Fruit fly (Drosophila melanogaster): ENCODE measurements around the gene CG17292.

Gene CG17292

DNA sequence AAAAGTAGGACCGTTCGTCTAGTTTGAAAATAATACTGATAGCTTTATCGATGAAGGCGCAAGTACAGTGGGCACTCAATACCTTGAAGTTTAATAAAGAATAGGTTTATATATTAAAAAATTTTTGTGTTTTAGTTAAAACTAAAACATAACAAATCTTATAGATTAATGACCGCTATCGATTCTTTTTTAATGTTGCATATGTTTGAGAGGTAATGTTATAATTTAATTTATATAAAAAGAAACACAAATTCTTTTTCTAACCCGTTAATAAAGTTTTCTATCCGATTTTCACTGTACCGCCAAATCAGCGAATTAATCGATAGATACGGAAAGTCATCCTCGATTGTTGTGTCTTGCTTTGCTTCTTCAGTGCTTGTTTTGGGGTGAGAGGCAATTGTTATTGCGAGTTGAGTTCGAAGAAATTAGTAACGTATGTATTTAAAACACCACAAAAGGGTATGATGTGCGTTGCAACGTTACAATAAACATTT is 13.9 kb downstream of the CG17292 start, which contains the start of the genes Dad1 and CG13384 (continued):
- TF ChIP-seq cwo (GFP tag; optimal IDR thresholded peaks at IDR 0.05) (peak; percentile 90), CG9727 (GFP tag; optimal IDR thresholded peaks at IDR 0.05) (peak; percentile 93), ewg (GFP tag; optimal IDR thresholded peaks at IDR 0.05) (peak; percentile 70), Ptx1 (GFP tag; IDR thresholded peaks at IDR 0.05) (peak; percentile 97), org-1 (GFP tag; optimal IDR thresholded peaks at IDR 0.05) (peak; percentile 75), yki (optimal IDR thresholded peaks at IDR 0.05) (no peak), onecut (GFP tag; IDR thresholded peaks at IDR 0.05) (peak; percentile 71), CTCF (GFP tag; optimal IDR thresholded peaks at IDR 0.05) (no peak), CG34224 (GFP tag; IDR thresholded peaks at IDR 0.05; ENCODE audit: partially characterized antibody) (peak; percentile 35; the same call in 2 of the 3 replicates), Ada2b (GFP tag; IDR thresholded peaks at IDR 0.05) (peak; percentile 83), Tbp (GFP tag; optimal IDR thresholded peaks at IDR 0.05) (no peak), CG3281 (GFP tag; optimal IDR thresholded peaks at IDR 0.05) (peak; percentile 95), zfh2 (GFP tag; optimal IDR thresholded peaks at IDR 0.05) (peak; percentile 63), Rx (GFP tag; IDR thresholded peaks at IDR 0.05) (peak; percentile 58), CG12219 (GFP tag; optimal IDR thresholded peaks at IDR 0.05) (peak; percentile 57), CG14710 (tag; optimal IDR thresholded peaks at IDR 0.05) (peak; percentile 96), NC2α (GFP tag; optimal IDR thresholded peaks at IDR 0.05) (peak; percentile 5), CG10274 (GFP tag; optimal IDR thresholded peaks at IDR 0.05) (peak; percentile 50), fd3F (GFP tag; optimal IDR thresholded peaks at IDR 0.05) (peak; percentile 92), CG14441 (GFP tag; IDR thresholded peaks at IDR 0.05) (peak; percentile 87), hbn (GFP tag; IDR thresholded peaks at IDR 0.05; ENCODE audit: partially characterized antibody) (no peak; the same call in 1 of the 2 replicates), Jarid2 (GFP tag; optimal IDR thresholded peaks at IDR 0.05) (peak; percentile 69), CG3163 (GFP tag; optimal IDR thresholded peaks at IDR 0.05) (no peak), pzg (GFP tag; optimal IDR thresholded peaks at IDR 0.05) (peak; percentile 34), inv (GFP tag; IDR thresholded peaks at IDR 0.05; ENCODE audit: partially characterized antibody) (peak; percentile 47; the same call in 1 of the 2 replicates), cg (GFP tag; optimal IDR thresholded peaks at IDR 0.05) (no peak), chif (GFP tag; optimal IDR thresholded peaks at IDR 0.05) (peak; percentile 46 to 74), CG2712 (tag; optimal IDR thresholded peaks at IDR 0.05) (peak; percentile 97), Oli (tag; optimal IDR thresholded peaks at IDR 0.05) (peak; percentile 91), vfl (GFP tag; optimal IDR thresholded peaks at IDR 0.05) (peak; percentile 61), her (GFP tag; optimal IDR thresholded peaks at IDR 0.05) (peak; percentile 26), CG8359 (GFP tag; optimal IDR thresholded peaks at IDR 0.05; ENCODE audit: borderline replicate concordance) (peak; percentile 51), danr (GFP tag; IDR thresholded peaks at IDR 0.05) (peak; percentile 89), CG17568 (GFP tag; optimal IDR thresholded peaks at IDR 0.05) (peak; percentile 76), Fer2 (tag; optimal IDR thresholded peaks at IDR 0.05) (peak; percentile 94), cad (GFP tag; optimal IDR thresholded peaks at IDR 0.05) (no peak), pita (GFP tag; optimal IDR thresholded peaks at IDR 0.05) (no peak), CG31388 (GFP tag; optimal IDR thresholded peaks at IDR 0.05) (peak; percentile 78), CG17361 (GFP tag; IDR thresholded peaks at IDR 0.05) (peak; percentile 98), CHES-1-like (GFP tag; optimal IDR thresholded peaks at IDR 0.05) (peak; percentile 54), CG12299 (tag; optimal IDR thresholded peaks at IDR 0.05) (peak; percentile 93), CG17912 (GFP tag; optimal IDR thresholded peaks at IDR 0.05) (peak; percentile 31), CG4707 (GFP tag; optimal IDR thresholded peaks at IDR 0.05) (peak; percentile 24), CG10543 (GFP tag; optimal IDR thresholded peaks at IDR 0.05) (peak; percentile 95), CG10147 (GFP tag; optimal IDR thresholded peaks at IDR 0.05) (peak; percentile 94), Dll (GFP tag; IDR thresholded peaks at IDR 0.05; ENCODE audit: partially characterized antibody) (peak; percentile 68; the same call in 3 of the 4 replicates), GATAe (GFP tag; conservative IDR thresholded peaks at IDR 0.05) (peak; percentile 86), maf-S (GFP tag; optimal IDR thresholded peaks at IDR 0.05) (peak; percentile 66), CG14965 (GFP tag; optimal IDR thresholded peaks at IDR 0.05; ENCODE audit: borderline replicate concordance) (no peak), ab (GFP tag; optimal IDR thresholded peaks at IDR 0.05) (peak; percentile 20)
